1 fruit fly cellular context compared by ENCODE assay signal in the genomic region with DNA sequence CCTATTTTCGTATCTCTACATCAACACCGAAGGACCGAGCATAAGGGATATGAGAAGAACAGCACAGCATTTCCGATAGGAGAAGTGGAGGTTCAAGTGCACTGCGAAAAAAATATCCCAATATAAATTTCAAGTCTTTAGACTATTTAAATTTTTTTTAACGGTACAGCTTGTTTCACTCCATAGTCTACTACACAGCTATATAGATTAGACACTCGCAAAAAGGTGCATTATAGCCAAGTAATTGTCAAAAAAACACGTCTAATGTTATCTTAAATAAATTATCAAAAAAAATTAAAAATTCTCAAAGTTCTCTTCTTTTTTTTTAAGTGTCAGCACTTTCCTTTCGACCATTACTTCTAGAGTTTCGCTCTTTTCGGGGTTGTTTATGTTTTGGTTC.
TF ChIP-seq lines count a peak whose summit lies in the region.

No protein-coding gene starts in this region.

TF ChIP-seq in whole organism, embryonic, 481 proteins besides CTCF, POLR2A, EP300 and RAD21 (continued from another document and continues in another):
- peak; percentile 38; the same call in 1 of the 2 replicates for TF ChIP-seq Taf1 (GFP tag; IDR thresholded peaks at IDR 0.05; lab: Robert Waterston, UW)
- TF ChIP-seq bcd (GFP tag; optimal IDR thresholded peaks at IDR 0.05; lab: Kevin White, UChicago), result peak; percentile 62
- TF ChIP-seq CG3281 (GFP tag; optimal IDR thresholded peaks at IDR 0.05; lab: Kevin White, UChicago), result peak; percentile 65
- peak; percentile 16 for TF ChIP-seq CG7786 (GFP tag; optimal IDR thresholded peaks at IDR 0.05; lab: Kevin White, UChicago)
- TF ChIP-seq maf-S (GFP tag; optimal IDR thresholded peaks at IDR 0.05; lab: Kevin White, UChicago), result no peak
- TF ChIP-seq tx (GFP tag; optimal IDR thresholded peaks at IDR 0.05; lab: Kevin White, UChicago), result peak; percentile 11
- peak; percentile 34; the same call in 1 of the 2 replicates for TF ChIP-seq CG14667 (GFP tag; IDR thresholded peaks at IDR 0.05; lab: Robert Waterston, UW)
- no peak for TF ChIP-seq CG4854 (GFP tag; optimal IDR thresholded peaks at IDR 0.05; lab: Kevin White, UChicago)
- TF ChIP-seq mirr (GFP tag; optimal IDR thresholded peaks at IDR 0.05; lab: Kevin White, UChicago), result no peak
- no peak for TF ChIP-seq Gsc (GFP tag; IDR thresholded peaks at IDR 0.05; lab: Robert Waterston, UW)
- no peak for TF ChIP-seq Lpt (GFP tag; optimal IDR thresholded peaks at IDR 0.05; lab: Kevin White, UChicago)
- peak; percentile 78 for TF ChIP-seq lab (GFP tag; optimal IDR thresholded peaks at IDR 0.05; lab: Kevin White, UChicago)
- no peak for TF ChIP-seq tna (GFP tag; IDR thresholded peaks at IDR 0.05; lab: Robert Waterston, UW; ENCODE audit: partially characterized antibody)
- TF ChIP-seq nom (GFP tag; optimal IDR thresholded peaks at IDR 0.05; lab: Kevin White, UChicago), result no peak
- no peak for TF ChIP-seq Dll (GFP tag; IDR thresholded peaks at IDR 0.05; lab: Robert Waterston, UW; ENCODE audit: partially characterized antibody)
- TF ChIP-seq CG3847 (GFP tag; IDR thresholded peaks at IDR 0.05; lab: Robert Waterston, UW), result peak; percentile 55
- TF ChIP-seq tap (tag; optimal IDR thresholded peaks at IDR 0.05; lab: Kevin White, UChicago), result no peak
- TF ChIP-seq E2f2 (GFP tag; IDR thresholded peaks at IDR 0.05; lab: Robert Waterston, UW), result peak; percentile 28; the same call in 1 of the 2 replicates
- no peak; the same call in 2 of the 3 replicates for TF ChIP-seq zfh1 (GFP tag; IDR thresholded peaks at IDR 0.05; lab: Robert Waterston, UW)
- TF ChIP-seq Mes4 (GFP tag; optimal IDR thresholded peaks at IDR 0.05; lab: Kevin White, UChicago), result no peak
- TF ChIP-seq CG31441 (GFP tag; IDR thresholded peaks at IDR 0.05; lab: Robert Waterston, UW), result peak; percentile 57
- peak; percentile 80 for TF ChIP-seq sens (GFP tag; lab: Kevin White, UChicago)
- TF ChIP-seq CG16813 (GFP tag; IDR thresholded peaks at IDR 0.05; lab: Robert Waterston, UW; ENCODE audit: partially characterized antibody), result no peak
- TF ChIP-seq sens-2 (GFP tag; IDR thresholded peaks at IDR 0.05; lab: Robert Waterston, UW), result 0 out of 2 replicates have a peak, but pooled peaks have one; percentile 27
- no peak for TF ChIP-seq CG3995 (GFP tag; optimal IDR thresholded peaks at IDR 0.05; lab: Kevin White, UChicago)
- TF ChIP-seq tio (GFP tag; optimal IDR thresholded peaks at IDR 0.05; lab: Kevin White, UChicago), result peak; percentile 50
- TF ChIP-seq lilli (GFP tag; optimal IDR thresholded peaks at IDR 0.05; lab: Kevin White, UChicago), result peak; percentile 74
- no peak for TF ChIP-seq BtbVII (GFP tag; optimal IDR thresholded peaks at IDR 0.05; lab: Kevin White, UChicago)
- TF ChIP-seq Oaz (GFP tag; IDR thresholded peaks at IDR 0.05; lab: Robert Waterston, UW), result no peak
- TF ChIP-seq ems (GFP tag; optimal IDR thresholded peaks at IDR 0.05; lab: Kevin White, UChicago), result peak; percentile 13
- TF ChIP-seq her (GFP tag; optimal IDR thresholded peaks at IDR 0.05; lab: Kevin White, UChicago), result no peak
- no peak for TF ChIP-seq CG17912 (GFP tag; optimal IDR thresholded peaks at IDR 0.05; lab: Kevin White, UChicago)
- peak; percentile 42 for TF ChIP-seq CG6854 (GFP tag; optimal IDR thresholded peaks at IDR 0.05; lab: Kevin White, UChicago)
- TF ChIP-seq disco-r (GFP tag; optimal IDR thresholded peaks at IDR 0.05; lab: Kevin White, UChicago), result no peak
- TF ChIP-seq scrt (GFP tag; optimal IDR thresholded peaks at IDR 0.05; lab: Kevin White, UChicago), result peak; percentile 39
- no peak for TF ChIP-seq D (optimal IDR thresholded peaks at IDR 0.05; lab: Kevin White, UChicago)
- peak; percentile 29 for TF ChIP-seq D (GFP tag; optimal IDR thresholded peaks at IDR 0.05; lab: Kevin White, UChicago)
- TF ChIP-seq bbx (GFP tag; IDR thresholded peaks at IDR 0.05; lab: Robert Waterston, UW; ENCODE audit: partially characterized antibody), result no peak
- TF ChIP-seq tll (GFP tag; optimal IDR thresholded peaks at IDR 0.05; lab: Kevin White, UChicago), result no peak
- TF ChIP-seq NfI (GFP tag; optimal IDR thresholded peaks at IDR 0.05; lab: Kevin White, UChicago), result peak; percentile 67
- TF ChIP-seq CG4730 (GFP tag; IDR thresholded peaks at IDR 0.05; lab: Robert Waterston, UW), result no peak
- peak; percentile 39 for TF ChIP-seq slou (GFP tag; optimal IDR thresholded peaks at IDR 0.05; lab: Kevin White, UChicago)
- TF ChIP-seq ro (GFP tag; IDR thresholded peaks at IDR 0.05; lab: Robert Waterston, UW), result no peak
- peak; percentile 38 for TF ChIP-seq az2 (GFP tag; optimal IDR thresholded peaks at IDR 0.05; lab: Kevin White, UChicago)
- TF ChIP-seq CG11696 (GFP tag; IDR thresholded peaks at IDR 0.05; lab: Robert Waterston, UW), result no peak
- TF ChIP-seq Hmr (GFP tag; optimal IDR thresholded peaks at IDR 0.05; lab: Kevin White, UChicago), result peak; percentile 68
- no peak for TF ChIP-seq CG31388 (GFP tag; optimal IDR thresholded peaks at IDR 0.05; lab: Kevin White, UChicago)
- TF ChIP-seq ato (GFP tag; IDR thresholded peaks at IDR 0.05; lab: Robert Waterston, UW; ENCODE audit: partially characterized antibody), result no peak
- no peak for TF ChIP-seq sr (GFP tag; IDR thresholded peaks at IDR 0.05; lab: Robert Waterston, UW)
- peak; percentile 32 for TF ChIP-seq Nf-YC (tag; optimal IDR thresholded peaks at IDR 0.05; lab: Kevin White, UChicago)
- TF ChIP-seq CG30020 (tag; optimal IDR thresholded peaks at IDR 0.05; lab: Kevin White, UChicago), result no peak
- TF ChIP-seq CG2889 (GFP tag; IDR thresholded peaks at IDR 0.05; lab: Robert Waterston, UW), result no peak
- peak; percentile 60 for TF ChIP-seq psq (GFP tag; optimal IDR thresholded peaks at IDR 0.05; lab: Kevin White, UChicago)
- TF ChIP-seq CG12391 (tag; optimal IDR thresholded peaks at IDR 0.05; lab: Kevin White, UChicago), result peak; percentile 56
- peak; percentile 55 for TF ChIP-seq fd3F (GFP tag; optimal IDR thresholded peaks at IDR 0.05; lab: Kevin White, UChicago)
- no peak for TF ChIP-seq CG7963 (GFP tag; IDR thresholded peaks at IDR 0.05; lab: Robert Waterston, UW; ENCODE audit: partially characterized antibody)
- no peak for TF ChIP-seq Kr (GFP tag; optimal IDR thresholded peaks at IDR 0.05; lab: Kevin White, UChicago)
- TF ChIP-seq Fer3 (tag; optimal IDR thresholded peaks at IDR 0.05; lab: Kevin White, UChicago), result peak; percentile 59
- peak; percentile 21 for TF ChIP-seq Chrac-16 (GFP tag; optimal IDR thresholded peaks at IDR 0.05; lab: Kevin White, UChicago)
- peak; percentile 52 for TF ChIP-seq Hsf (GFP tag; optimal IDR thresholded peaks at IDR 0.05; lab: Kevin White, UChicago)
- no peak for TF ChIP-seq Vsx1 (GFP tag; optimal IDR thresholded peaks at IDR 0.05; lab: Kevin White, UChicago)
- peak; percentile 29 for TF ChIP-seq CG12104 (GFP tag; optimal IDR thresholded peaks at IDR 0.05; lab: Kevin White, UChicago)
- peak; percentile 60; the same call in 1 of the 3 replicates for TF ChIP-seq CG7357 (GFP tag; IDR thresholded peaks at IDR 0.05; lab: Robert Waterston, UW)
- peak in 1 of 2 experiments; percentile 8 for TF ChIP-seq Trl (optimal IDR thresholded peaks at IDR 0.05; lab: Kevin White, UChicago)
- TF ChIP-seq Trl (GFP tag; optimal IDR thresholded peaks at IDR 0.05; lab: Kevin White, UChicago), result no peak
- TF ChIP-seq peb (GFP tag; IDR thresholded peaks at IDR 0.05; lab: Robert Waterston, UW), result 0 out of 2 replicates have a peak, but pooled peaks have one; percentile 21
- TF ChIP-seq Atf-2 (GFP tag; optimal IDR thresholded peaks at IDR 0.05; lab: Kevin White, UChicago), result no peak
- no peak for TF ChIP-seq knrl (GFP tag; IDR thresholded peaks at IDR 0.05; lab: Robert Waterston, UW; ENCODE audit: partially characterized antibody)
- TF ChIP-seq unpg (GFP tag; optimal IDR thresholded peaks at IDR 0.05; lab: Kevin White, UChicago), result peak; percentile 14
- peak; percentile 62 for TF ChIP-seq CG17385 (GFP tag; optimal IDR thresholded peaks at IDR 0.05; lab: Kevin White, UChicago)
- TF ChIP-seq stc (GFP tag; IDR thresholded peaks at IDR 0.05; lab: Robert Waterston, UW), result peak; percentile 61
- TF ChIP-seq ase (GFP tag; IDR thresholded peaks at IDR 0.05; lab: Robert Waterston, UW), result no peak
- no peak for TF ChIP-seq CG9797 (GFP tag; optimal IDR thresholded peaks at IDR 0.05; lab: Kevin White, UChicago)
- TF ChIP-seq Sry-β (GFP tag; optimal IDR thresholded peaks at IDR 0.05; lab: Kevin White, UChicago), result no peak
- TF ChIP-seq Neu2 (GFP tag; optimal IDR thresholded peaks at IDR 0.05; lab: Kevin White, UChicago; ENCODE audit: borderline replicate concordance), result no peak
- peak; percentile 12 for TF ChIP-seq CG33213 (GFP tag; optimal IDR thresholded peaks at IDR 0.05; lab: Kevin White, UChicago)
- TF ChIP-seq CG14860 (GFP tag; IDR thresholded peaks at IDR 0.05; lab: Robert Waterston, UW; ENCODE audit: partially characterized antibody), result no peak
- no peak for TF ChIP-seq GATAe (GFP tag; conservative IDR thresholded peaks at IDR 0.05; lab: Robert Waterston, UW)
- TF ChIP-seq cad (GFP tag; optimal IDR thresholded peaks at IDR 0.05; lab: Kevin White, UChicago), result no peak
- peak; percentile 34 for TF ChIP-seq CG34376 (GFP tag; optimal IDR thresholded peaks at IDR 0.05; lab: Kevin White, UChicago)
- TF ChIP-seq ci (GFP tag; IDR thresholded peaks at IDR 0.05; lab: Robert Waterston, UW), result peak; percentile 36; the same call in 1 of the 3 replicates
- no peak for TF ChIP-seq CG1024 (GFP tag; IDR thresholded peaks at IDR 0.05; lab: Robert Waterston, UW)
- TF ChIP-seq CG10565 (GFP tag; optimal IDR thresholded peaks at IDR 0.05; lab: Kevin White, UChicago), result no peak
- no peak for TF ChIP-seq vfl (GFP tag; optimal IDR thresholded peaks at IDR 0.05; lab: Kevin White, UChicago)
- TF ChIP-seq H2.0 (GFP tag; IDR thresholded peaks at IDR 0.05; lab: Robert Waterston, UW), result no peak
- no peak for TF ChIP-seq Scr (GFP tag; IDR thresholded peaks at IDR 0.05; lab: Robert Waterston, UW; ENCODE audit: partially characterized antibody)
- TF ChIP-seq cg (GFP tag; optimal IDR thresholded peaks at IDR 0.05; lab: Kevin White, UChicago), result no peak
- TF ChIP-seq al (GFP tag; IDR thresholded peaks at IDR 0.05; lab: Robert Waterston, UW), result no peak
- no peak for TF ChIP-seq CG3065 (GFP tag; optimal IDR thresholded peaks at IDR 0.05; lab: Kevin White, UChicago)
- TF ChIP-seq Drgx (GFP tag; IDR thresholded peaks at IDR 0.05; lab: Robert Waterston, UW), result no peak
- TF ChIP-seq jigr1 (GFP tag; IDR thresholded peaks at IDR 0.05; lab: Robert Waterston, UW), result no peak
- peak; percentile 21 for TF ChIP-seq gro (GFP tag; optimal IDR thresholded peaks at IDR 0.05; lab: Kevin White, UChicago)
- TF ChIP-seq B-H2 (GFP tag; optimal IDR thresholded peaks at IDR 0.05; lab: Kevin White, UChicago), result peak; percentile 46
- peak; percentile 44; the same call in 1 of the 2 replicates for TF ChIP-seq ranshi (GFP tag; IDR thresholded peaks at IDR 0.05; lab: Robert Waterston, UW)
- peak; percentile 48 for TF ChIP-seq HLH54F (GFP tag; optimal IDR thresholded peaks at IDR 0.05; lab: Kevin White, UChicago)
- no peak for TF ChIP-seq da (GFP tag; optimal IDR thresholded peaks at IDR 0.05; lab: Kevin White, UChicago)
- TF ChIP-seq usp (GFP tag; optimal IDR thresholded peaks at IDR 0.05; lab: Kevin White, UChicago), result no peak
- TF ChIP-seq CG14710 (tag; optimal IDR thresholded peaks at IDR 0.05; lab: Kevin White, UChicago), result peak; percentile 7
- TF ChIP-seq CG14014 (GFP tag; IDR thresholded peaks at IDR 0.05; lab: Robert Waterston, UW), result peak; percentile 67
- TF ChIP-seq CG17186 (GFP tag; optimal IDR thresholded peaks at IDR 0.05; lab: Kevin White, UChicago), result no peak
- TF ChIP-seq CG5245 (GFP tag; optimal IDR thresholded peaks at IDR 0.05; lab: Kevin White, UChicago), result no peak
- no peak for TF ChIP-seq CG1602 (GFP tag; optimal IDR thresholded peaks at IDR 0.05; lab: Kevin White, UChicago)
- TF ChIP-seq Rfx (GFP tag; IDR thresholded peaks at IDR 0.05; lab: Robert Waterston, UW), result peak; percentile 65
- no peak for TF ChIP-seq CkIIα-i1 (GFP tag; IDR thresholded peaks at IDR 0.05; lab: Robert Waterston, UW)
- TF ChIP-seq mld (GFP tag; IDR thresholded peaks at IDR 0.05; lab: Robert Waterston, UW; ENCODE audit: partially characterized antibody), result no peak
- TF ChIP-seq nmo (GFP tag; optimal IDR thresholded peaks at IDR 0.05; lab: Kevin White, UChicago), result peak; percentile 52
- peak; percentile 38 for TF ChIP-seq odd (GFP tag; optimal IDR thresholded peaks at IDR 0.05; lab: Kevin White, UChicago)
- no peak for TF ChIP-seq CG12299 (tag; optimal IDR thresholded peaks at IDR 0.05; lab: Kevin White, UChicago)
- TF ChIP-seq CG4328 (GFP tag; optimal IDR thresholded peaks at IDR 0.05; lab: Kevin White, UChicago), result peak; percentile 42
- no peak for TF ChIP-seq Atf3 (GFP tag; optimal IDR thresholded peaks at IDR 0.05; lab: Kevin White, UChicago)
- TF ChIP-seq Xbp1 (GFP tag; optimal IDR thresholded peaks at IDR 0.05; lab: Kevin White, UChicago), result peak; percentile 41
- TF ChIP-seq stwl (tag; optimal IDR thresholded peaks at IDR 0.05; lab: Kevin White, UChicago), result no peak
- TF ChIP-seq Mad (GFP tag; optimal IDR thresholded peaks at IDR 0.05; lab: Kevin White, UChicago), result no peak
- TF ChIP-seq CG15073 (GFP tag; optimal IDR thresholded peaks at IDR 0.05; lab: Kevin White, UChicago), result no peak
- TF ChIP-seq pnt (GFP tag; optimal IDR thresholded peaks at IDR 0.05; lab: Kevin White, UChicago), result no peak
- no peak for TF ChIP-seq CG2875 (GFP tag; optimal IDR thresholded peaks at IDR 0.05; lab: Kevin White, UChicago)
- peak; percentile 69 for TF ChIP-seq seq (GFP tag; IDR thresholded peaks at IDR 0.05; lab: Robert Waterston, UW)
- TF ChIP-seq PHDP (tag; optimal IDR thresholded peaks at IDR 0.05; lab: Kevin White, UChicago), result peak; percentile 68
- TF ChIP-seq CG34422 (GFP tag; IDR thresholded peaks at IDR 0.05; lab: Robert Waterston, UW), result peak; percentile 57; the same call in 2 of the 3 replicates
- peak; percentile 33; the same call in 1 of the 2 replicates for TF ChIP-seq MBD-R2 (GFP tag; IDR thresholded peaks at IDR 0.05; lab: Robert Waterston, UW)
- peak; percentile 6 for TF ChIP-seq D19A (tag; optimal IDR thresholded peaks at IDR 0.05; lab: Kevin White, UChicago)
- TF ChIP-seq CG7556 (GFP tag; optimal IDR thresholded peaks at IDR 0.05; lab: Kevin White, UChicago), result peak; percentile 53
- TF ChIP-seq pita (GFP tag; optimal IDR thresholded peaks at IDR 0.05; lab: Kevin White, UChicago), result no peak
- TF ChIP-seq CG11093 (GFP tag; IDR thresholded peaks at IDR 0.05; lab: Robert Waterston, UW), result 0 out of 3 replicates have a peak, but pooled peaks have one; percentile 35
- TF ChIP-seq Gug (GFP tag; IDR thresholded peaks at IDR 0.05; lab: Robert Waterston, UW), result peak; percentile 30; the same call in 1 of the 4 replicates
- TF ChIP-seq CG4360 (GFP tag; IDR thresholded peaks at IDR 0.05; lab: Robert Waterston, UW), result no peak
- TF ChIP-seq CG8924 (tag; optimal IDR thresholded peaks at IDR 0.05; lab: Kevin White, UChicago), result peak; percentile 56
